Worm (Caenorhabditis elegans) whole organism, L3 larva: ENCODE data around the gene rpia-1.

Experiments used
- R02D3.7 ChIP-seq: fragments of 150-350 bp; optimal IDR thresholded peaks from 2 replicates; lab custom pipeline; 2014; ENCODE audit warnings: missing biosample characterization, missing genetic modification characterization
- ZK546.5 ChIP-seq: sonication (generic microtip); optimal IDR thresholded peaks from 2 replicates; lab custom pipeline; 2017; ENCODE audit warnings: missing biosample characterization, missing genetic modification characterization
- aly-2 ChIP-seq: fragments of 150-350 bp; optimal IDR thresholded peaks from 2 replicates; lab custom pipeline; 2014; ENCODE audit warnings: missing biosample characterization, missing genetic modification characterization
- ama-1 ChIP-seq: fragments of 150-350 bp; optimal IDR thresholded peaks from 2 replicates; lab custom pipeline; 2018
- ceh-16 ChIP-seq: sonication (generic microtip); optimal IDR thresholded peaks from 2 replicates; lab custom pipeline; 2017; ENCODE audit warnings: missing biosample characterization, missing genetic modification characterization
- ceh-28 ChIP-seq: fragments of 150-350 bp; optimal IDR thresholded peaks from 2 replicates; lab custom pipeline; 2014; ENCODE audit warnings: missing biosample characterization, missing genetic modification reagents, missing genetic modification characterization
- ceh-82 ChIP-seq: fragments of 150-350 bp; optimal IDR thresholded peaks from 2 replicates; lab custom pipeline; 2014; ENCODE audit warnings: missing biosample characterization, missing genetic modification characterization
- ceh-9 ChIP-seq: sonication (generic microtip); optimal IDR thresholded peaks from 2 replicates; lab custom pipeline; 2018; ENCODE audit warnings: missing biosample characterization, missing genetic modification characterization
- daf-12 ChIP-seq: fragments of 150-350 bp; optimal IDR thresholded peaks from 2 replicates; lab custom pipeline; 2014; ENCODE audit warnings: missing biosample characterization, missing genetic modification reagents, missing genetic modification characterization
- egl-27 ChIP-seq: sonication (generic microtip); optimal IDR thresholded peaks from 4 replicates; lab custom pipeline; 2017; ENCODE audit warnings: missing biosample characterization, missing genetic modification reagents, missing genetic modification characterization
- egl-5 ChIP-seq: fragments of 150-350 bp; optimal IDR thresholded peaks from 2 replicates; lab custom pipeline; 2017; ENCODE audit warnings: missing biosample characterization, missing genetic modification reagents, missing genetic modification characterization, inconsistent platforms
- elt-1 ChIP-seq: fragments of 150-350 bp; optimal IDR thresholded peaks from 2 replicates; lab custom pipeline; 2014; ENCODE audit warnings: missing biosample characterization, missing genetic modification characterization
- elt-2 ChIP-seq: sonication (generic microtip); optimal IDR thresholded peaks from 2 replicates; lab custom pipeline; 2016; ENCODE audit warnings: missing genetic modification reagents, mild to moderate bottlenecking, missing genetic modification characterization, missing compliant biosample characterization
- elt-3 ChIP-seq, 3 experiments: fragments of 150-350 bp in 1 of 3; sonication (generic microtip) in 2 of 3; optimal IDR thresholded peaks; 2 replicates in 2 of 3; 4 replicates in 1 of 3; lab custom pipeline; 2014 to 2017; ENCODE audit warnings: missing biosample characterization in 3 of 3, missing genetic modification characterization in 3 of 3
- eor-1 ChIP-seq, 2 experiments: fragments of 150-350 bp; optimal IDR thresholded peaks; 2 replicates each; lab custom pipeline; 2014 to 2018; ENCODE audit warnings: missing biosample characterization in 2 of 2, missing genetic modification characterization in 2 of 2
- fkh-10 ChIP-seq: sonication (generic microtip); optimal IDR thresholded peaks from 2 replicates; lab custom pipeline; 2017; ENCODE audit warnings: missing biosample characterization, missing genetic modification reagents, missing genetic modification characterization
- fkh-2 ChIP-seq: fragments of 150-350 bp; optimal IDR thresholded peaks from 2 replicates; lab custom pipeline; 2014; ENCODE audit warnings: missing biosample characterization, missing genetic modification reagents, missing genetic modification characterization
- fos-1 ChIP-seq: fragments of 150-350 bp; optimal IDR thresholded peaks from 2 replicates; lab custom pipeline; 2014; ENCODE audit warnings: missing biosample characterization, missing genetic modification characterization
- hmg-11 ChIP-seq: sonication (generic microtip); optimal IDR thresholded peaks from 2 replicates; lab custom pipeline; 2016; ENCODE audit warnings: missing genetic modification characterization, missing compliant biosample characterization
- jun-1 ChIP-seq: fragments of 150-350 bp; optimal IDR thresholded peaks from 2 replicates; lab custom pipeline; 2014; ENCODE audit warnings: missing biosample characterization, missing genetic modification reagents, missing genetic modification characterization
- lin-15B ChIP-seq: fragments of 150-350 bp; optimal IDR thresholded peaks from 2 replicates; lab custom pipeline; 2014; ENCODE audit warnings: missing biosample characterization, missing genetic modification characterization
- lsy-12 ChIP-seq: sonication (generic microtip); optimal IDR thresholded peaks from 2 replicates; lab custom pipeline; 2016; ENCODE audit warnings: mild to moderate bottlenecking, missing genetic modification characterization, missing compliant biosample characterization
- mml-1 ChIP-seq: fragments of 150-350 bp; sonication (generic microtip); optimal IDR thresholded peaks from 3 replicates; lab custom pipeline; 2014; ENCODE audit warnings: missing biosample characterization, missing genetic modification characterization
- nfya-1 ChIP-seq: sonication (generic microtip); optimal IDR thresholded peaks from 2 replicates; lab custom pipeline; 2017; ENCODE audit warnings: missing genetic modification characterization, mild to moderate bottlenecking, missing compliant biosample characterization, antibody characterized with exemption, moderate library complexity; ENCODE audit not compliant: insufficient read depth
- nhr-12 ChIP-seq: fragments of 150-350 bp; optimal IDR thresholded peaks from 2 replicates; lab custom pipeline; 2014; ENCODE audit warnings: missing biosample characterization, missing genetic modification characterization
- nhr-23 ChIP-seq: fragments of 150-350 bp; optimal IDR thresholded peaks from 2 replicates; lab custom pipeline; 2014; ENCODE audit warnings: missing biosample characterization, missing genetic modification reagents, missing genetic modification characterization
- nhr-237 ChIP-seq: fragments of 150-350 bp; optimal IDR thresholded peaks from 2 replicates; lab custom pipeline; 2014; ENCODE audit warnings: missing biosample characterization, missing genetic modification characterization
- nhr-28 ChIP-seq: fragments of 150-350 bp; optimal IDR thresholded peaks from 2 replicates; lab custom pipeline; 2014; ENCODE audit warnings: missing biosample characterization, missing genetic modification characterization
- nhr-43 ChIP-seq: sonication (generic microtip); optimal IDR thresholded peaks from 2 replicates; lab custom pipeline; 2016; ENCODE audit warnings: mild to moderate bottlenecking, missing genetic modification characterization, missing compliant biosample characterization; ENCODE audit not compliant: poor library complexity, severe bottlenecking
- nhr-67 ChIP-seq: fragments of 150-350 bp; optimal IDR thresholded peaks from 2 replicates; lab custom pipeline; 2014; ENCODE audit warnings: missing biosample characterization, missing genetic modification characterization
- nhr-76 ChIP-seq: fragments of 150-350 bp; sonication (generic microtip); optimal IDR thresholded peaks from 5 replicates; lab custom pipeline; 2014; ENCODE audit warnings: missing biosample characterization, missing genetic modification characterization
- pha-4 ChIP-seq: fragments of 150-350 bp; optimal IDR thresholded peaks from 2 replicates; lab custom pipeline; 2014; ENCODE audit warnings: missing biosample characterization, missing genetic modification reagents, missing genetic modification characterization
- pqm-1 ChIP-seq: fragments of 150-350 bp; optimal IDR thresholded peaks from 2 replicates; lab custom pipeline; 2017; ENCODE audit warnings: missing biosample characterization, missing genetic modification characterization, inconsistent platforms
- sea-2 ChIP-seq: fragments of 150-350 bp; sonication (generic microtip); optimal IDR thresholded peaks from 4 replicates; lab custom pipeline; 2014; ENCODE audit warnings: missing biosample characterization, missing genetic modification reagents, missing genetic modification characterization
- snpc-4 ChIP-seq: fragments of 150-350 bp; optimal IDR thresholded peaks from 2 replicates; lab custom pipeline; 2014; ENCODE audit warnings: missing biosample characterization, missing genetic modification characterization
- tbx-2 ChIP-seq: sonication (generic microtip); optimal IDR thresholded peaks from 2 replicates; lab custom pipeline; 2016; ENCODE audit warnings: mild to moderate bottlenecking, missing genetic modification characterization, missing compliant biosample characterization
- unc-39 ChIP-seq: sonication (generic microtip); optimal IDR thresholded peaks from 4 replicates; lab custom pipeline; 2017; ENCODE audit warnings: missing biosample characterization, missing genetic modification characterization
- unc-62 ChIP-seq: fragments of 150-350 bp; sonication (generic microtip); optimal IDR thresholded peaks from 4 replicates; lab custom pipeline; 2014; ENCODE audit warnings: missing biosample characterization, missing genetic modification reagents, missing genetic modification characterization
- zag-1 ChIP-seq: fragments of 150-350 bp; optimal IDR thresholded peaks from 2 replicates; lab custom pipeline; 2014; ENCODE audit warnings: missing biosample characterization, missing genetic modification characterization
- ztf-11 ChIP-seq: fragments of 150-350 bp; optimal IDR thresholded peaks from 2 replicates; lab custom pipeline; 2014; ENCODE audit warnings: missing biosample characterization, missing genetic modification characterization
- ztf-4 ChIP-seq: fragments of 150-350 bp; optimal IDR thresholded peaks from 2 replicates; lab custom pipeline; 2014; ENCODE audit warnings: missing biosample characterization, missing genetic modification characterization

Gene rpia-1

DNA sequence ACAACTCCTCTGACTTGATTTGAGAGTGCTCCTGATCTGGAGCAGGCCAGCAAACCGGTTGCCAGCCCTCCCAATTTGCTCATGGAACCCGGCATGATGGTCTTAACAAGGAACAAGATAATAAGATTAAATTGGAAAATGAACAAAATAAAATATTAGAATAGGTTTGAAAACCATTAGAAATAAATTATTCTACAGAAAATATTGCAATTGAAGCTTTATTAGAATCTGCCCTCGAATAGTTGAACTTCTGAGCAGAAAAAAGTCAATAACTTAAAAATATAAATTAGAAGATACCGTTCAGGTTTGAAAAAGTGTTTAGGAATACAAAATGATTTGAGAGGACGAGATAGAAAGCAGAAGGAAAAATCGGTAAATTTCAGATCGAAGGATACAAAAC is 35.8 kb downstream of the rpia-1 start, which contains the start of gene nuo-4:
Gene nuo-4, minus strand, starts transcription at position 101 of the 400 bp plus-strand sequence.
- no peak for TF ChIP-seq ceh-28 (tag; lab: Kevin White, UChicago)
- TF ChIP-seq unc-39 (tag; lab: Kevin White, UChicago) = no peak
- no peak for TF ChIP-seq R02D3.7 (tag; lab: Kevin White, UChicago)
- no peak for TF ChIP-seq ztf-11
- no peak for TF ChIP-seq ceh-82 (tag; lab: Kevin White, UChicago)
- TF ChIP-seq nhr-23 = no peak
- no peak for TF ChIP-seq daf-12
- TF ChIP-seq ama-1 (lab: Kevin White, UChicago) = no peak
- no peak for TF ChIP-seq elt-1
- TF ChIP-seq nhr-76 = no peak
- TF ChIP-seq tbx-2 (tag; lab: Kevin White, UChicago) = no peak
- TF ChIP-seq aly-2 (tag; lab: Kevin White, UChicago) = no peak
- TF ChIP-seq nhr-237 (tag; lab: Kevin White, UChicago) = no peak

DNA sequence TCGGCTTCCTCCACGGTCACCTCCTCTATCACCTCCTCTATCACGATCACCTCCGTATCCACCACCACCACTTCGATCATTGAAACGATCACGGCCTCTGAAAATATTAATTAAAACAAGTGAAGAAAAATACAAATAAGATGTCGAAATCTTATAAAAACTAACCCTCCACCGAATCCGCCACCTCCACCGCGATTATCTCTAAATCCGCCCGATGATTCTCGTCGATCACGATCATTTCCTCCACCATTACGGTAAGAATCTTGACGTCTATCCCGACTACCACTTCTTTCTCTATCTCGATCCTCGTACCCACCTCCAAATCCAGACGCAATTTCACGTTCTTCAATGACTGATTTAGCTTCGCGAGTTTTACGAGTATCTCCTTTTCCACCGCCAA is 36.3 kb downstream of the rpia-1 start:
- no peak for TF ChIP-seq unc-39 (tag; lab: Kevin White, UChicago)
- no peak for TF ChIP-seq unc-62 (GFP tag; lab: Kevin White, UChicago)
- TF ChIP-seq lin-15B (tag; lab: Kevin White, UChicago) = no peak
- no peak for TF ChIP-seq ztf-4 (tag; lab: Kevin White, UChicago)
- TF ChIP-seq nhr-237 (tag; lab: Kevin White, UChicago) = no peak
- TF ChIP-seq lsy-12 (tag; lab: Kevin White, UChicago) = no peak
- TF ChIP-seq eor-1 (tag; optimal IDR thresholded peaks at IDR 0.05; lab: Kevin White, UChicago) = no peak

DNA sequence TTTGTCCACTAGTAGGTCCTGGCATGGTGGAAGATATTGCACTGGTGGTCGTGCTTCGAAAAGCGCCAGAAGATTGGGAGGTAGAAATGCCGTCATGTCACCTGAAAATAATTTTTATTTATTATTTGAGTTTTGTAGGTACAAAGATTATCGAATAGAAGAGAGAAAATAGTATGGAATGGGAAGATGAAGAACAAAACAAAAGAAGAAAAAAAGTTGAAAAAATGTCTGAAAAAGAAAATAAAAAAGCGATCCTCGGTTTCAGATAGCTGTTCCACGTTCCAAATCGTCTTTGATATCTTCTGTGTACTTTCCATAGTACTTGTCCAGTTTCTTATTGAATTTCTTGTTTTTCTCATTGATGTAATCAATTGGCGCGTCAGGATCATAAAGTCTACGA is 38.1 kb downstream of the rpia-1 start, which contains the start of gene rnp-7:
Gene rnp-7, minus strand, starts transcription at position 101 of the 400 bp plus-strand sequence.
- TF ChIP-seq jun-1 (tag; lab: Kevin White, UChicago) (no peak), nhr-28 (tag; lab: Kevin White, UChicago) (no peak), aly-2 (tag; lab: Kevin White, UChicago) (no peak), eor-1 (tag; optimal IDR thresholded peaks at IDR 0.05; lab: Kevin White, UChicago) (no peak), zag-1 (tag; lab: Kevin White, UChicago) (no peak), lin-15B (tag; lab: Kevin White, UChicago) (no peak), mml-1 (tag; lab: Kevin White, UChicago) (no peak), nhr-237 (tag; lab: Kevin White, UChicago) (no peak), unc-39 (tag; lab: Kevin White, UChicago) (no peak)
- TF ChIP-seq, all 47 proteins: peak for 0

DNA sequence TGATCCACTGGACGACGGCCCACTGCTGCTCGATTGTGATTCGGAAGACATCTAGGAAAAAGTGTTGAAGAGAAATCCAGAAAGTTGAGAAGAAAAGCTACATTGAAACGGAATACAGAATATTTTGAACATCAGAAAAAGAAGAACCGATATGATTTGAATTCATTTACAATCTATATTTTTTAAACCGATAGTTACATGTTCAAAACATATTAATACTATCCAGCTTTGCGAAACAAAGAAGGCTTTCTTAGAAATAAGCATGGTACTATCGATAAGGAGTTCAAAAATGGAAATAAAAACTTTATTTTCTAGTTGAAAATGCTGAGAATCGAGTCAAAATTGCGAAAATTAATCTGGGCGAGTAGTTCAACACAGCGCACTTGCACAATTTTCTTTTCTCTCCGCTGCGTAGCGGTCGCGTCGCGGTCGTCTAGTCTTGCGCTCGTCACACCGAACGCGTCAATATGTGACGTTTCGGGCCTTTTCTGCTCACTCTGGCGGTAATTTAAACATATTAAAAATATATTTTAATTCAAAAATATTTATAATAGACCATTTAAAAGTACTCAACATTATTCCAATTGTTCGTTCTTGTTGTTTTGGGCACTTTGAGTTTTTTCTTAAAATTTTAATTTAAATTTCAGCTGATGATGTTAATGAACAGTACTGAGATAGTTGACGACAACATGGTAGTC is 39.3 kb downstream of the rpia-1 start, which contains the start of the genes syf-2 and K04G7.1:
Gene syf-2, minus strand, starts transcription at position 51 of the 698 bp plus-strand sequence.
Gene K04G7.1, plus strand, starts transcription at position 648 of the 698 bp plus-strand sequence.
- TF ChIP-seq unc-62 (GFP tag; lab: Kevin White, UChicago) = peak; percentile 53
- TF ChIP-seq aly-2 (tag; lab: Kevin White, UChicago) = no peak
- peak; percentile 29 for TF ChIP-seq pqm-1 (tag; lab: Kevin White, UChicago)
- TF ChIP-seq jun-1 (tag; lab: Kevin White, UChicago) = peak; percentile 83
- no peak for TF ChIP-seq ztf-4 (tag; lab: Kevin White, UChicago)
- no peak for TF ChIP-seq sea-2
- peak in 1 of 3 experiments; percentile 14 for TF ChIP-seq elt-3 (tag; optimal IDR thresholded peaks at IDR 0.05; lab: Kevin White, UChicago)
- peak; percentile 78 for TF ChIP-seq lsy-12 (tag; lab: Kevin White, UChicago)
- TF ChIP-seq hmg-11 (tag; lab: Kevin White, UChicago) = peak; percentile 65
- no peak for TF ChIP-seq ztf-11
- peak; percentile 92 for TF ChIP-seq egl-27 (tag; lab: Kevin White, UChicago)
- TF ChIP-seq ceh-9 = no peak
- TF ChIP-seq nfya-1 (tag; lab: Kevin White, UChicago) = peak; percentile 94
- peak; percentile 74 for TF ChIP-seq elt-2 (tag; lab: Kevin White, UChicago)
- TF ChIP-seq mml-1 (tag; lab: Kevin White, UChicago) = no peak
- no peak for TF ChIP-seq nhr-28 (tag; lab: Kevin White, UChicago)
- TF ChIP-seq nhr-237 (tag; lab: Kevin White, UChicago) = no peak
- peak; percentile 72 for TF ChIP-seq ceh-28 (tag; lab: Kevin White, UChicago)
- peak; percentile 47 for TF ChIP-seq ceh-82 (tag; lab: Kevin White, UChicago)
- peak; percentile 62 for TF ChIP-seq nhr-43 (tag; lab: Kevin White, UChicago)
- no peak for TF ChIP-seq eor-1 (tag; optimal IDR thresholded peaks at IDR 0.05; lab: Kevin White, UChicago)
- peak; percentile 57 for TF ChIP-seq egl-5 (tag; lab: Kevin White, UChicago)
- TF ChIP-seq ceh-16 (tag; lab: Kevin White, UChicago) = no peak
- peak; percentile 59 for TF ChIP-seq elt-1
- peak; percentile 20 for TF ChIP-seq ZK546.5
- no peak for TF ChIP-seq fkh-2 (tag; lab: Kevin White, UChicago)
- peak; percentile 94 for TF ChIP-seq nhr-23
- TF ChIP-seq pha-4 (tag; lab: Kevin White, UChicago) = peak; percentile 95
- peak; percentile 85 for TF ChIP-seq fkh-10 (GFP tag; lab: Kevin White, UChicago)
- TF ChIP-seq lin-15B (tag; lab: Kevin White, UChicago) = peak; percentile 99
- TF ChIP-seq R02D3.7 (tag; lab: Kevin White, UChicago) = peak; percentile 76
- TF ChIP-seq snpc-4 (tag; lab: Kevin White, UChicago) = peak; percentile 90
- no peak for TF ChIP-seq nhr-67 (tag; lab: Kevin White, UChicago)
- TF ChIP-seq nhr-12 (tag; lab: Kevin White, UChicago) = no peak
- TF ChIP-seq fos-1 (tag; lab: Kevin White, UChicago) = no peak
- peak; percentile 43 for TF ChIP-seq ama-1 (lab: Kevin White, UChicago)
- TF ChIP-seq tbx-2 (tag; lab: Kevin White, UChicago) = peak; percentile 61
- TF ChIP-seq nhr-76 = no peak
